Worm (Caenorhabditis elegans): ENCODE data around the gene stip-1.

DNA sequence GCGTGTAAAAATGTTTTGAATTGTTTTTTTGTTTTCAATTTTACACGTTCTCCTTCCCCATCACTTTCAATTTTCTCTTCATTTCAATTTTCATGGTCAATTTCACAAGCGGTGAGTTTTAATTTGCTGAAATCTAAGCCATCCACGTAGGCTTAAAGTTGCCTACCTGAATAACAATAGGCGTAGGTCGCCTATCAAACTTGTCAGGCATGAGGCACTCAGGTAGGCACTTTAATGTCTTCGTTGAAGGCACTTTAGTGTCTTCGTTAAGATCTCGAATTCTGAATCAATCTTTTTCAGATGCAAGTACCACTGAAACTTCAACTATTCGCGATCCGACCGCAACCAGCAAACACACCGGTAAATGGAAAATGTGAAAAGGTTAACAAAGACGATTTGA is 40.5 kb downstream of the stip-1 start, which contains the start of gene ZK970.8:
- TF ChIP-seq sdz-12 (GFP tag; optimal IDR thresholded peaks at IDR 0.05) (no peak), pqm-1 (tag; optimal IDR thresholded peaks at IDR 0.05) (no peak), unc-39 (tag; optimal IDR thresholded peaks at IDR 0.05) (no peak)

All from whole organism, L4 larva.